Worm (Caenorhabditis elegans): ENCODE results near the gene lact-7.

DNA sequence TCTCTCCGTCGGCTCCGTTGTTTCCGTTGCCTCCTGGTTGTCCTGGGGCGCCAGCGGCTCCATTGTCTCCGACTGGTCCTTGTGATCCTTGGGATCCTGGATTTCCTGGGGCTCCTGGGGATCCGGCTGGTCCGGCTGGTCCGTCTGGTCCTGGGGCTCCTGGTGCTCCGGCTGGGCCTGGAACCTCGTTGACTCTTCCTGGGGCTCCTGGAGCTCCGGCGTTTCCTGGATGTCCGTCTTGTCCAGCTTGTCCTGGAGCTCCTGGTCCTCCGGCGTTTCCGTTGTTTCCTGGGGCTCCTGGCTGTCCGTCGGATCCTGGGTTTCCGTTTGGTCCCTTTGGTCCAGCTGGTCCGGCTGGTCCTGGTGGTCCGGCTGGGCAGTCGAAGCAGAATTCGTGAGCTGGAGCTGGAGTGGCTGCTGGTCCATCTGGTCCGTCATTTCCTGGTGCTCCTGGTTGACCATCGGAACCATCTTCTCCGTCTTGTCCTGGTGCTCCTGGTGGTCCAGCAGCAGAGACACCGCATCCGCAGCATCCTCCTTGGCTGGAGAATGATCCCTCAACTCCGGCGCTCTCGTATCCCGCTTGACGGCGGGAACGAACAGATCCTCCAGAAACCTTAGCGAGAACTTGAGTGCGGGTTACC lies 47.4 kb upstream of the lact-7 start:
- TF ChIP-seq ama-1 (optimal IDR thresholded peaks at IDR 0.05) (no peak), ama-1 (GFP tag; optimal IDR thresholded peaks at IDR 0.05) (no peak), sptf-2 (GFP tag; optimal IDR thresholded peaks at IDR 0.05) (no peak), nhr-90 (tag; optimal IDR thresholded peaks at IDR 0.05) (no peak), ekl-4 (GFP tag; IDR thresholded peaks at IDR 0.05) (no peak), dpl-1 (GFP tag; optimal IDR thresholded peaks at IDR 0.05) (no peak), nfya-1 (tag; optimal IDR thresholded peaks at IDR 0.05; ENCODE audit: borderline replicate concordance, insufficient read depth) (no peak), T26A5.8 (tag; optimal IDR thresholded peaks at IDR 0.05) (no peak), nhr-179 (tag; optimal IDR thresholded peaks at IDR 0.05) (no peak), rpc-1 (optimal IDR thresholded peaks at IDR 0.05) (no peak), rpc-1 (tag; optimal IDR thresholded peaks at IDR 0.05) (no peak), hlh-12 (tag; optimal IDR thresholded peaks at IDR 0.05) (no peak), cebp-2 (GFP tag; IDR thresholded peaks at IDR 0.05) (no peak), F22D6.2 (tag; optimal IDR thresholded peaks at IDR 0.05) (no peak), pha-4 (tag; optimal IDR thresholded peaks at IDR 0.05) (no peak)
